Worm (Caenorhabditis elegans): ENCODE measurements around the gene rpl-42.
A peak's percentile ranks its signal among the peaks of the same experiment; 100 is the strongest.

Gene rpl-42

ce11 chrII:11092413-11092812, at the start of gene rpl-42:
TSS of gene rpl-42 (plus strand) at chrII:11092713.
- TF ChIP-seq jun-1 (tag; optimal IDR thresholded peaks at IDR 0.05) = no peak
- TF ChIP-seq nhr-28 (tag; optimal IDR thresholded peaks at IDR 0.05) = no peak
- TF ChIP-seq ceh-16 (tag; optimal IDR thresholded peaks at IDR 0.05) = no peak
- TF ChIP-seq pqm-1 (tag; optimal IDR thresholded peaks at IDR 0.05) = no peak
- TF ChIP-seq lin-15B (tag; optimal IDR thresholded peaks at IDR 0.05) = no peak
- no peak for TF ChIP-seq aly-2 (tag; optimal IDR thresholded peaks at IDR 0.05)
- TF ChIP-seq nhr-25 (tag; optimal IDR thresholded peaks at IDR 0.05) = no peak
- TF ChIP-seq egl-5 (tag; optimal IDR thresholded peaks at IDR 0.05) = no peak
- no peak for TF ChIP-seq nhr-43 (tag; optimal IDR thresholded peaks at IDR 0.05; ENCODE audit: poor library complexity, severe bottlenecking)
- no peak for TF ChIP-seq ceh-9 (tag; optimal IDR thresholded peaks at IDR 0.05)

ce11 chrII:11042878-11043331, 49.6 kb upstream of the rpl-42 start:
- TF ChIP-seq ceh-82 (tag; optimal IDR thresholded peaks at IDR 0.05) (no peak), fkh-10 (GFP tag; optimal IDR thresholded peaks at IDR 0.05) (peak; percentile 45), sea-2 (GFP tag; optimal IDR thresholded peaks at IDR 0.05) (peak; percentile 25), egl-27 (tag; optimal IDR thresholded peaks at IDR 0.05) (peak; percentile 52), nhr-77 (tag; optimal IDR thresholded peaks at IDR 0.05) (no peak), mdl-1 (tag; optimal IDR thresholded peaks at IDR 0.05) (no peak), ztf-11 (tag; optimal IDR thresholded peaks at IDR 0.05) (peak; percentile 18), snpc-4 (tag; optimal IDR thresholded peaks at IDR 0.05) (peak; percentile 21), ceh-28 (tag; optimal IDR thresholded peaks at IDR 0.05) (peak; percentile 78), fos-1 (tag; optimal IDR thresholded peaks at IDR 0.05) (no peak), zag-1 (tag; optimal IDR thresholded peaks at IDR 0.05) (no peak), aly-2 (tag; optimal IDR thresholded peaks at IDR 0.05) (no peak), nhr-67 (tag; optimal IDR thresholded peaks at IDR 0.05) (no peak), nhr-23 (tag; optimal IDR thresholded peaks at IDR 0.05) (no peak), nhr-12 (tag; optimal IDR thresholded peaks at IDR 0.05) (no peak), eor-1 (tag; optimal IDR thresholded peaks at IDR 0.05) (no peak), daf-12 (tag; optimal IDR thresholded peaks at IDR 0.05) (no peak), skn-1 (tag; optimal IDR thresholded peaks at IDR 0.05) (peak; percentile 46), ZK546.5 (tag; optimal IDR thresholded peaks at IDR 0.05) (no peak), nhr-11 (tag; optimal IDR thresholded peaks at IDR 0.05) (no peak), egl-5 (tag; optimal IDR thresholded peaks at IDR 0.05) (peak; percentile 55), lsy-12 (tag; optimal IDR thresholded peaks at IDR 0.05) (peak; percentile 31), lin-15B (tag; optimal IDR thresholded peaks at IDR 0.05) (peak; percentile 67), unc-39 (tag; optimal IDR thresholded peaks at IDR 0.05) (no peak), R02D3.7 (tag; optimal IDR thresholded peaks at IDR 0.05) (no peak), ceh-16 (tag; optimal IDR thresholded peaks at IDR 0.05) (no peak), nhr-28 (tag; optimal IDR thresholded peaks at IDR 0.05) (no peak), jun-1 (tag; optimal IDR thresholded peaks at IDR 0.05) (peak; percentile 42), nhr-237 (tag; optimal IDR thresholded peaks at IDR 0.05) (no peak), mml-1 (tag; optimal IDR thresholded peaks at IDR 0.05) (no peak), tbx-2 (tag; optimal IDR thresholded peaks at IDR 0.05) (peak; percentile 23), elt-3 (tag; optimal IDR thresholded peaks at IDR 0.05) (no peak), unc-62 (GFP tag; optimal IDR thresholded peaks at IDR 0.05) (peak; percentile 19), ceh-9 (tag; optimal IDR thresholded peaks at IDR 0.05) (no peak), lin-39 (tag; optimal IDR thresholded peaks at IDR 0.05) (peak; percentile 86), nhr-43 (tag; optimal IDR thresholded peaks at IDR 0.05; ENCODE audit: poor library complexity, severe bottlenecking) (no peak), ztf-4 (tag; optimal IDR thresholded peaks at IDR 0.05) (no peak), nhr-25 (tag; optimal IDR thresholded peaks at IDR 0.05) (peak; percentile 24), pha-4 (tag; optimal IDR thresholded peaks at IDR 0.05) (peak; percentile 64), nfya-1 (tag; optimal IDR thresholded peaks at IDR 0.05; ENCODE audit: insufficient read depth) (peak; percentile 86), elt-2 (tag; optimal IDR thresholded peaks at IDR 0.05) (peak; percentile 89), ama-1 (optimal IDR thresholded peaks at IDR 0.05) (no peak), fkh-2 (tag; optimal IDR thresholded peaks at IDR 0.05) (no peak), elt-1 (tag; optimal IDR thresholded peaks at IDR 0.05) (no peak), hmg-11 (tag; optimal IDR thresholded peaks at IDR 0.05) (peak; percentile 94), nhr-76 (tag; optimal IDR thresholded peaks at IDR 0.05) (no peak), pqm-1 (tag; optimal IDR thresholded peaks at IDR 0.05) (peak; percentile 71)

All from whole organism, L3 larva.